Worm (Caenorhabditis elegans) whole organism, L3 larva: ENCODE measurements around the gene lin-56.

Source experiments
- R02D3.7 ChIP-seq: fragments of 150-350 bp; optimal IDR thresholded peaks from 2 replicates; lab custom pipeline; 2014; ENCODE audit warnings: missing biosample characterization, missing genetic modification characterization
- ZK546.5 ChIP-seq: sonication (generic microtip); optimal IDR thresholded peaks from 2 replicates; lab custom pipeline; 2017; ENCODE audit warnings: missing biosample characterization, missing genetic modification characterization
- ama-1 ChIP-seq: fragments of 150-350 bp; optimal IDR thresholded peaks from 2 replicates; lab custom pipeline; 2018
- ceh-16 ChIP-seq: sonication (generic microtip); optimal IDR thresholded peaks from 2 replicates; lab custom pipeline; 2017; ENCODE audit warnings: missing biosample characterization, missing genetic modification characterization
- ceh-28 ChIP-seq: fragments of 150-350 bp; optimal IDR thresholded peaks from 2 replicates; lab custom pipeline; 2014; ENCODE audit warnings: missing biosample characterization, missing genetic modification reagents, missing genetic modification characterization
- ceh-82 ChIP-seq: fragments of 150-350 bp; optimal IDR thresholded peaks from 2 replicates; lab custom pipeline; 2014; ENCODE audit warnings: missing biosample characterization, missing genetic modification characterization
- ceh-9 ChIP-seq: sonication (generic microtip); optimal IDR thresholded peaks from 2 replicates; lab custom pipeline; 2018; ENCODE audit warnings: missing biosample characterization, missing genetic modification characterization
- daf-12 ChIP-seq: fragments of 150-350 bp; optimal IDR thresholded peaks from 2 replicates; lab custom pipeline; 2014; ENCODE audit warnings: missing biosample characterization, missing genetic modification reagents, missing genetic modification characterization
- egl-5 ChIP-seq: fragments of 150-350 bp; optimal IDR thresholded peaks from 2 replicates; lab custom pipeline; 2017; ENCODE audit warnings: missing biosample characterization, missing genetic modification reagents, missing genetic modification characterization, inconsistent platforms
- elt-1 ChIP-seq: fragments of 150-350 bp; optimal IDR thresholded peaks from 2 replicates; lab custom pipeline; 2014; ENCODE audit warnings: missing biosample characterization, missing genetic modification characterization
- elt-2 ChIP-seq: sonication (generic microtip); optimal IDR thresholded peaks from 2 replicates; lab custom pipeline; 2016; ENCODE audit warnings: missing genetic modification reagents, mild to moderate bottlenecking, missing genetic modification characterization, missing compliant biosample characterization
- elt-3 ChIP-seq, 3 experiments: fragments of 150-350 bp in 1 of 3; sonication (generic microtip) in 2 of 3; optimal IDR thresholded peaks; 2 replicates in 2 of 3; 4 replicates in 1 of 3; lab custom pipeline; 2014 to 2017; ENCODE audit warnings: missing biosample characterization in 3 of 3, missing genetic modification characterization in 3 of 3
- eor-1 ChIP-seq, 2 experiments: fragments of 150-350 bp; optimal IDR thresholded peaks; 2 replicates each; lab custom pipeline; 2014 to 2018; ENCODE audit warnings: missing biosample characterization in 2 of 2, missing genetic modification characterization in 2 of 2
- fkh-2 ChIP-seq: fragments of 150-350 bp; optimal IDR thresholded peaks from 2 replicates; lab custom pipeline; 2014; ENCODE audit warnings: missing biosample characterization, missing genetic modification reagents, missing genetic modification characterization
- fos-1 ChIP-seq: fragments of 150-350 bp; optimal IDR thresholded peaks from 2 replicates; lab custom pipeline; 2014; ENCODE audit warnings: missing biosample characterization, missing genetic modification characterization
- hmg-11 ChIP-seq: sonication (generic microtip); optimal IDR thresholded peaks from 2 replicates; lab custom pipeline; 2016; ENCODE audit warnings: missing genetic modification characterization, missing compliant biosample characterization
- jun-1 ChIP-seq: fragments of 150-350 bp; optimal IDR thresholded peaks from 2 replicates; lab custom pipeline; 2014; ENCODE audit warnings: missing biosample characterization, missing genetic modification reagents, missing genetic modification characterization
- lin-15B ChIP-seq: fragments of 150-350 bp; optimal IDR thresholded peaks from 2 replicates; lab custom pipeline; 2014; ENCODE audit warnings: missing biosample characterization, missing genetic modification characterization
- lin-39 ChIP-seq: fragments of 150-350 bp; optimal IDR thresholded peaks from 2 replicates; lab custom pipeline; 2018; ENCODE audit warnings: missing biosample characterization, missing genetic modification reagents, missing genetic modification characterization
- lsy-12 ChIP-seq: sonication (generic microtip); optimal IDR thresholded peaks from 2 replicates; lab custom pipeline; 2016; ENCODE audit warnings: mild to moderate bottlenecking, missing genetic modification characterization, missing compliant biosample characterization
- mdl-1 ChIP-seq: fragments of 150-350 bp; optimal IDR thresholded peaks from 2 replicates; lab custom pipeline; 2014; ENCODE audit warnings: missing biosample characterization, missing genetic modification characterization
- mml-1 ChIP-seq: fragments of 150-350 bp; sonication (generic microtip); optimal IDR thresholded peaks from 3 replicates; lab custom pipeline; 2014; ENCODE audit warnings: missing biosample characterization, missing genetic modification characterization
- nfya-1 ChIP-seq: sonication (generic microtip); optimal IDR thresholded peaks from 2 replicates; lab custom pipeline; 2017; ENCODE audit warnings: missing genetic modification characterization, mild to moderate bottlenecking, missing compliant biosample characterization, antibody characterized with exemption, moderate library complexity; ENCODE audit not compliant: insufficient read depth
- nhr-11 ChIP-seq: fragments of 150-350 bp; optimal IDR thresholded peaks from 2 replicates; lab custom pipeline; 2014; ENCODE audit warnings: missing biosample characterization, missing genetic modification characterization
- nhr-12 ChIP-seq: fragments of 150-350 bp; optimal IDR thresholded peaks from 2 replicates; lab custom pipeline; 2014; ENCODE audit warnings: missing biosample characterization, missing genetic modification characterization
- nhr-23 ChIP-seq: fragments of 150-350 bp; optimal IDR thresholded peaks from 2 replicates; lab custom pipeline; 2014; ENCODE audit warnings: missing biosample characterization, missing genetic modification reagents, missing genetic modification characterization
- nhr-25 ChIP-seq: sonication (generic microtip); optimal IDR thresholded peaks from 2 replicates; lab custom pipeline; 2017; ENCODE audit warnings: missing biosample characterization, missing genetic modification characterization
- nhr-28 ChIP-seq: fragments of 150-350 bp; optimal IDR thresholded peaks from 2 replicates; lab custom pipeline; 2014; ENCODE audit warnings: missing biosample characterization, missing genetic modification characterization
- nhr-43 ChIP-seq: sonication (generic microtip); optimal IDR thresholded peaks from 2 replicates; lab custom pipeline; 2016; ENCODE audit warnings: mild to moderate bottlenecking, missing genetic modification characterization, missing compliant biosample characterization; ENCODE audit not compliant: poor library complexity, severe bottlenecking
- nhr-67 ChIP-seq: fragments of 150-350 bp; optimal IDR thresholded peaks from 2 replicates; lab custom pipeline; 2014; ENCODE audit warnings: missing biosample characterization, missing genetic modification characterization
- nhr-77 ChIP-seq: fragments of 150-350 bp; optimal IDR thresholded peaks from 2 replicates; lab custom pipeline; 2014; ENCODE audit warnings: missing biosample characterization, missing genetic modification characterization
- pqm-1 ChIP-seq: fragments of 150-350 bp; optimal IDR thresholded peaks from 2 replicates; lab custom pipeline; 2017; ENCODE audit warnings: missing biosample characterization, missing genetic modification characterization, inconsistent platforms
- snpc-4 ChIP-seq: fragments of 150-350 bp; optimal IDR thresholded peaks from 2 replicates; lab custom pipeline; 2014; ENCODE audit warnings: missing biosample characterization, missing genetic modification characterization
- unc-39 ChIP-seq: sonication (generic microtip); optimal IDR thresholded peaks from 4 replicates; lab custom pipeline; 2017; ENCODE audit warnings: missing biosample characterization, missing genetic modification characterization
- unc-62 ChIP-seq: fragments of 150-350 bp; sonication (generic microtip); optimal IDR thresholded peaks from 4 replicates; lab custom pipeline; 2014; ENCODE audit warnings: missing biosample characterization, missing genetic modification reagents, missing genetic modification characterization
- ztf-11 ChIP-seq: fragments of 150-350 bp; optimal IDR thresholded peaks from 2 replicates; lab custom pipeline; 2014; ENCODE audit warnings: missing biosample characterization, missing genetic modification characterization
- ztf-4 ChIP-seq: fragments of 150-350 bp; optimal IDR thresholded peaks from 2 replicates; lab custom pipeline; 2014; ENCODE audit warnings: missing biosample characterization, missing genetic modification characterization

The lin-56 gene

ce11 chrII:10476039-10476438 lies 26.2 kb downstream of the lin-56 start, which contains the start of gene clec-58:
clec-58 (minus strand) TSS chrII:10476139.
- TF ChIP-seq ztf-11 (tag; lab: Kevin White, UChicago) (no peak), hmg-11 (no peak), lsy-12 (tag; lab: Kevin White, UChicago) (no peak), ZK546.5 (tag; lab: Kevin White, UChicago) (no peak), nhr-25 (tag; lab: Kevin White, UChicago) (no peak)
- TF ChIP-seq, all 47 proteins: peak for 0

- no peak for TF ChIP-seq ztf-4 (tag; lab: Kevin White, UChicago)
- no peak for TF ChIP-seq nhr-12 (tag; lab: Kevin White, UChicago)
- no peak for TF ChIP-seq ceh-9 (tag; lab: Kevin White, UChicago)
- TF ChIP-seq lin-39 (tag; lab: Kevin White, UChicago), result no peak
- no peak for TF ChIP-seq nhr-28 (tag; lab: Kevin White, UChicago)
- no peak for TF ChIP-seq nhr-23 (tag; lab: Kevin White, UChicago)
- TF ChIP-seq ceh-82 (tag; lab: Kevin White, UChicago), result no peak
- no peak for TF ChIP-seq egl-5 (tag; lab: Kevin White, UChicago)
- no peak for TF ChIP-seq elt-3 (tag; optimal IDR thresholded peaks at IDR 0.05; lab: Kevin White, UChicago)
- TF ChIP-seq elt-1 (tag; lab: Kevin White, UChicago), result no peak
- no peak for TF ChIP-seq ceh-28 (tag; lab: Kevin White, UChicago)
- no peak for TF ChIP-seq lin-15B (tag; lab: Kevin White, UChicago)
- no peak for TF ChIP-seq mdl-1 (tag; lab: Kevin White, UChicago)
Measured at ce11 chrII:10476959-10477358, 27.2 kb downstream of the lin-56 start, which contains the start of gene ZK666.4. ZK666.4 (plus strand) TSS chrII:10477259.

ce11 chrII:10479348-10479747 lies 29.5 kb downstream of the lin-56 start, which contains the start of gene clec-59:
clec-59 (minus strand) TSS chrII:10479448.
- TF ChIP-seq ceh-16 (no peak), fos-1 (tag; lab: Kevin White, UChicago) (no peak), nhr-67 (tag; lab: Kevin White, UChicago) (no peak)

ce11 chrII:10480043-10480442 lies 30.2 kb downstream of the lin-56 start:
- TF ChIP-seq unc-62, result no peak
- TF ChIP-seq R02D3.7, result no peak
- TF ChIP-seq nfya-1 (tag; lab: Kevin White, UChicago), result no peak
- TF ChIP-seq nhr-77 (tag; lab: Kevin White, UChicago), result no peak
- no peak for TF ChIP-seq unc-39 (tag; lab: Kevin White, UChicago)
- TF ChIP-seq ceh-16, result no peak
- no peak for TF ChIP-seq elt-2 (tag; lab: Kevin White, UChicago)
- no peak for TF ChIP-seq nhr-12 (tag; lab: Kevin White, UChicago)
- no peak for TF ChIP-seq lin-15B (tag; lab: Kevin White, UChicago)
- TF ChIP-seq nhr-11 (tag; lab: Kevin White, UChicago), result no peak

- TF ChIP-seq ZK546.5 (tag; lab: Kevin White, UChicago) (no peak), mml-1 (tag; lab: Kevin White, UChicago) (no peak), nhr-23 (tag; lab: Kevin White, UChicago) (no peak), pqm-1 (tag; lab: Kevin White, UChicago) (peak; percentile 36), eor-1 (tag; optimal IDR thresholded peaks at IDR 0.05; lab: Kevin White, UChicago) (no peak), lsy-12 (tag; lab: Kevin White, UChicago) (no peak), R02D3.7 (no peak), mdl-1 (tag; lab: Kevin White, UChicago) (no peak), egl-5 (tag; lab: Kevin White, UChicago) (no peak), daf-12 (tag; lab: Kevin White, UChicago) (no peak), elt-2 (tag; lab: Kevin White, UChicago) (peak; percentile 57), jun-1 (tag; lab: Kevin White, UChicago) (peak; percentile 7), fkh-2 (no peak), ceh-9 (tag; lab: Kevin White, UChicago) (no peak), snpc-4 (tag; lab: Kevin White, UChicago) (no peak), ama-1 (no peak), unc-62 (no peak), lin-15B (tag; lab: Kevin White, UChicago) (no peak), nhr-43 (tag; lab: Kevin White, UChicago) (no peak), nhr-25 (tag; lab: Kevin White, UChicago) (no peak), nfya-1 (tag; lab: Kevin White, UChicago) (no peak)
Measured at ce11 chrII:10481824-10482556, 32.2 kb downstream of the lin-56 start, which contains the start of the genes clec-60 and ZK666.11. clec-60 (minus strand) TSS chrII:10481874. ZK666.11 (plus strand) TSS chrII:10482522.
